Worm (Caenorhabditis elegans) whole organism, young adult: ENCODE data around the gene nspc-15.

ENCODE experiments used
- B0261.1 ChIP-seq: sonication (generic microtip); optimal IDR thresholded peaks from 2 replicates; lab custom pipeline; 2016; ENCODE audit warnings: mild to moderate bottlenecking, missing genetic modification characterization, moderate library complexity, missing compliant biosample characterization
- C06A6.2 ChIP-seq: fragments of 200-800 bp; sonication (Bioruptor generic); conservative IDR thresholded peaks from 2 replicates; pipeline ENCODE4 v1.3.6; 2022; ENCODE audit warnings: missing genetic modification characterization, missing compliant biosample characterization
- F23B12.7 ChIP-seq: sonication (generic microtip); optimal IDR thresholded peaks from 2 replicates; lab custom pipeline; 2017; ENCODE audit warnings: missing genetic modification characterization, mild to moderate bottlenecking, missing compliant biosample characterization, antibody characterized with exemption, moderate library complexity; ENCODE audit not compliant: insufficient read depth
- F52B5.7 ChIP-seq: sonication (generic microtip); optimal IDR thresholded peaks from 2 replicates; lab custom pipeline; 2016; ENCODE audit warnings: mild to moderate bottlenecking, missing genetic modification characterization, missing compliant biosample characterization
- K11D2.4 ChIP-seq: fragments of 200-800 bp; sonication (Bioruptor generic); IDR thresholded peaks from 2 replicates; pipeline ENCODE4 v1.3.6; 2022; ENCODE audit warnings: missing genetic modification reagents, missing genetic modification characterization, missing compliant biosample characterization
- Y53G8AR.9 ChIP-seq: fragments of 200-800 bp; sonication (Bioruptor generic); conservative IDR thresholded peaks from 2 replicates; pipeline ENCODE4 v1.3.6; 2022; ENCODE audit warnings: missing genetic modification reagents, missing genetic modification characterization, missing compliant biosample characterization
- akir-1 ChIP-seq: fragments of 200-800 bp; sonication (Bioruptor generic); optimal IDR thresholded peaks from 2 replicates; lab custom pipeline; 2018; ENCODE audit warnings: mild to moderate bottlenecking, missing genetic modification characterization, moderate library complexity, missing compliant biosample characterization
- aptf-3 ChIP-seq: fragments of 200-800 bp; sonication (Bioruptor generic); IDR thresholded peaks from 2 replicates; pipeline ENCODE4 v1.3.6; 2022; ENCODE audit warnings: missing genetic modification characterization, missing compliant biosample characterization
- atf-7 ChIP-seq: sonication (generic microtip); optimal IDR thresholded peaks from 2 replicates; lab custom pipeline; 2017; ENCODE audit warnings: mild to moderate bottlenecking, missing genetic modification characterization, missing compliant biosample characterization
- athp-1 ChIP-seq: sonication (generic microtip); optimal IDR thresholded peaks from 2 replicates; lab custom pipeline; 2017; ENCODE audit warnings: mild to moderate bottlenecking, missing genetic modification characterization, missing compliant biosample characterization
- attf-5 ChIP-seq: fragments of 200-800 bp; sonication (Bioruptor generic); optimal IDR thresholded peaks from 2 replicates; lab custom pipeline; 2018; ENCODE audit warnings: mild to moderate bottlenecking, missing genetic modification characterization, missing compliant biosample characterization
- bed-1 ChIP-seq: fragments of 200-800 bp; sonication (Bioruptor generic); IDR thresholded peaks from 2 replicates; pipeline ENCODE4 v1.3.6; 2022; ENCODE audit warnings: missing genetic modification reagents, missing genetic modification characterization, missing compliant biosample characterization
- bed-2 ChIP-seq: fragments of 200-800 bp; sonication (Bioruptor generic); IDR thresholded peaks from 2 replicates; pipeline ENCODE4 v1.3.6; 2022; ENCODE audit warnings: missing genetic modification reagents, missing genetic modification characterization, missing compliant biosample characterization
- ccch-3 ChIP-seq: fragments of 200-800 bp; sonication (Bioruptor generic); optimal IDR thresholded peaks from 2 replicates; lab custom pipeline; 2018; ENCODE audit warnings: mild to moderate bottlenecking, missing genetic modification characterization, missing compliant biosample characterization
- cebp-1 ChIP-seq, 2 experiments: fragments of 200-800 bp in 1 of 2; sonication (Bioruptor generic) in 1 of 2; sonication (generic microtip) in 1 of 2; IDR thresholded peaks in 1 of 2; optimal IDR thresholded peaks in 1 of 2; 2 replicates each; pipeline versions ENCODE4 v1.3.6 to Lab custom; 2017 to 2022; ENCODE audit warnings: missing compliant biosample characterization in 2 of 2, missing genetic modification characterization in 2 of 2, mild to moderate bottlenecking in 1 of 2, missing genetic modification reagents in 1 of 2, moderate library complexity in 1 of 2
- ceh-100 ChIP-seq: fragments of 200-800 bp; sonication (Bioruptor generic); IDR thresholded peaks from 2 replicates; pipeline ENCODE4 v1.3.6; 2022; ENCODE audit warnings: missing genetic modification reagents, missing genetic modification characterization, missing compliant biosample characterization
- ceh-27 ChIP-seq: fragments of 200-800 bp; sonication (Bioruptor generic); optimal IDR thresholded peaks from 2 replicates; lab custom pipeline; 2018; ENCODE audit warnings: mild to moderate bottlenecking, missing genetic modification characterization, moderate library complexity, missing compliant biosample characterization
- die-1 ChIP-seq: sonication (generic microtip); optimal IDR thresholded peaks from 2 replicates; lab custom pipeline; 2016; ENCODE audit warnings: missing genotype, mild to moderate bottlenecking, missing genetic modification characterization, missing compliant biosample characterization
- egl-18 ChIP-seq: fragments of 200-800 bp; sonication (Bioruptor generic); IDR thresholded peaks from 2 replicates; pipeline ENCODE4 v1.3.6; 2022; ENCODE audit warnings: missing genetic modification reagents, missing genetic modification characterization, missing compliant biosample characterization
- egl-44 ChIP-seq: fragments of 200-800 bp; sonication (Bioruptor generic); IDR thresholded peaks from 2 replicates; pipeline ENCODE4 v1.3.6; 2022; ENCODE audit warnings: missing genetic modification reagents, missing genetic modification characterization, missing compliant biosample characterization
- egrh-3 ChIP-seq: fragments of 200-800 bp; sonication (Bioruptor generic); IDR thresholded peaks from 2 replicates; pipeline ENCODE4 v1.3.6; 2022; ENCODE audit warnings: missing genetic modification reagents, missing genetic modification characterization, missing compliant biosample characterization
- gei-17 ChIP-seq: fragments of 200-800 bp; sonication (Bioruptor generic); optimal IDR thresholded peaks from 2 replicates; lab custom pipeline; 2018; ENCODE audit warnings: mild to moderate bottlenecking, missing genetic modification characterization, missing compliant biosample characterization
- hlh-26 ChIP-seq: fragments of 200-800 bp; sonication (Bioruptor generic); conservative IDR thresholded peaks from 2 replicates; pipeline ENCODE4 v1.3.6; 2022; ENCODE audit warnings: missing genetic modification reagents, missing genetic modification characterization, missing compliant biosample characterization
- let-607 ChIP-seq, 2 experiments: fragments of 200-800 bp in 1 of 2; sonication (Bioruptor generic) in 1 of 2; sonication (generic microtip) in 1 of 2; optimal IDR thresholded peaks; 2 replicates each; lab custom pipeline; 2016 to 2018; ENCODE audit warnings: mild to moderate bottlenecking in 2 of 2, missing compliant biosample characterization in 2 of 2, missing genetic modification characterization in 2 of 2, moderate library complexity in 2 of 2, missing genotype in 1 of 2
- lin-35 ChIP-seq, 3 experiments: fragments of 150-350 bp in 2 of 3; sonication (generic microtip) in 1 of 3; optimal IDR thresholded peaks; 2 replicates each; lab custom pipeline; 2014 to 2018; ENCODE audit warnings: missing biosample characterization in 3 of 3, missing genetic modification characterization in 3 of 3, missing genetic modification reagents in 3 of 3
- mxl-1 ChIP-seq: sonication (generic microtip); optimal IDR thresholded peaks from 2 replicates; lab custom pipeline; 2016; ENCODE audit warnings: missing genetic modification characterization, missing compliant biosample characterization
- nhr-27 ChIP-seq: fragments of 200-800 bp; sonication (Bioruptor generic); optimal IDR thresholded peaks from 2 replicates; lab custom pipeline; 2018; ENCODE audit warnings: mild to moderate bottlenecking, missing genetic modification characterization, moderate library complexity, missing compliant biosample characterization
- nhr-80 ChIP-seq: sonication (generic microtip); optimal IDR thresholded peaks from 2 replicates; lab custom pipeline; 2016; ENCODE audit warnings: missing genetic modification characterization, missing compliant biosample characterization
- pbrm-1 ChIP-seq: fragments of 200-800 bp; sonication (Bioruptor generic); IDR thresholded peaks from 2 replicates; pipeline ENCODE4 v1.3.6; 2022; ENCODE audit warnings: missing genetic modification reagents, missing genetic modification characterization, missing compliant biosample characterization
- rpc-1 ChIP-seq, 2 experiments: fragments of 150-350 bp in 1 of 2; sonication (generic microtip) in 1 of 2; optimal IDR thresholded peaks; 2 replicates each; lab custom pipeline; 2014 to 2018; ENCODE audit warnings: missing biosample characterization in 1 of 2, missing genetic modification characterization in 1 of 2, missing genetic modification reagents in 1 of 2, missing genotype in 1 of 2
- tbp1 ChIP-seq: fragments of 200-800 bp; sonication (Bioruptor generic); optimal IDR thresholded peaks from 2 replicates; lab custom pipeline; 2018; ENCODE audit warnings: mild to moderate bottlenecking, missing genetic modification characterization, missing compliant biosample characterization
- tlf-1 ChIP-seq: fragments of 200-800 bp; sonication (Bioruptor generic); optimal IDR thresholded peaks from 2 replicates; lab custom pipeline; 2018; ENCODE audit warnings: mild to moderate bottlenecking, missing genetic modification characterization, missing compliant biosample characterization
- unc-62 ChIP-seq: fragments of 150-350 bp; optimal IDR thresholded peaks from 2 replicates; lab custom pipeline; 2014; ENCODE audit warnings: missing biosample characterization, missing genetic modification reagents, missing genetic modification characterization
- zfh-2 ChIP-seq: fragments of 200-800 bp; sonication (Bioruptor generic); conservative IDR thresholded peaks from 2 replicates; pipeline ENCODE4 v1.3.6; 2022; ENCODE audit warnings: missing genetic modification reagents, missing genetic modification characterization, missing compliant biosample characterization
- ztf-18 ChIP-seq: sonication (generic microtip); optimal IDR thresholded peaks from 2 replicates; lab custom pipeline; 2016; ENCODE audit warnings: missing genotype, mild to moderate bottlenecking, missing genetic modification characterization, missing compliant biosample characterization
- ztf-22 ChIP-seq: fragments of 200-800 bp; sonication (Bioruptor generic); optimal IDR thresholded peaks from 2 replicates; lab custom pipeline; 2018; ENCODE audit warnings: mild to moderate bottlenecking, missing genetic modification characterization, moderate library complexity, missing compliant biosample characterization

Gene nspc-15

DNA sequence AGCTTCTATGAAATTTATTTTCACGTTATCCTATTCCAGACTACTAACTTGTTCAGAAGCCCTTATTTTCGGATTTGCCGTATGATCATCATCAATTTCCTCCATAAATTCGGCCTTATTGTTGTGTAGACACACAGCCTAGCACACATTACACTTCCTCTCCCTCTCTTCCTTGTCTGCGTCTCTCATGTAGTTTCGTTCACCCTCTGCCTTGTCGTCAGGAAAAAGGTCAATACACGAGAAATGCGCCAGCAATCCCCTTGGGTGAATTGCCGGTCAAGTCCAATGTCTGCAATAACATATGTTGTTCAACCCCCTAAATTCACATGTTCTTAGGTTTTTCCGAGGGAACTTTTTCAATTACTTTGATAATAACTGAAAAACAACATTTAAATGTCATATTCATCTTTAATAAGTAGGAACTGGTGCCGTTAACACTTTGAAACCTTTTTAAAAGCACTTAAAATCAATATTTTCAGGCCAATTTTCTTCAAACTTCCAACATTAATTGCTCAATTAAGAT lies 33.3 kb downstream of the nspc-15 start, which contains the start of gene F17E5.2 (continued):
- TF ChIP-seq ztf-22 (GFP tag; lab: Kevin White, UChicago) (peak; percentile 62), K11D2.4 (GFP tag; lab: Robert Waterston, UW) (peak; percentile 90), hlh-26 (GFP tag; lab: Robert Waterston, UW) (no peak), F52B5.7 (tag; lab: Kevin White, UChicago) (no peak), ceh-100 (no peak), egl-44 (GFP tag; lab: Robert Waterston, UW) (peak; percentile 63; the same call in 1 of the 2 replicates), ztf-18 (tag; lab: Kevin White, UChicago) (peak; percentile 95), F23B12.7 (tag; lab: Kevin White, UChicago) (peak; percentile 14), aptf-3 (GFP tag; lab: Robert Waterston, UW) (no peak), pbrm-1 (peak; percentile 86), bed-2 (GFP tag; lab: Robert Waterston, UW) (no peak), egl-18 (GFP tag; lab: Robert Waterston, UW) (0 out of 2 replicates have a peak, but pooled peaks have one; percentile 61), gei-17 (GFP tag; lab: Kevin White, UChicago) (peak; percentile 58), ceh-27 (GFP tag; lab: Kevin White, UChicago) (peak; percentile 93), tlf-1 (GFP tag; lab: Kevin White, UChicago) (peak; percentile 53), C06A6.2 (GFP tag; lab: Robert Waterston, UW) (peak; percentile 70), cebp-1 (GFP tag; IDR thresholded peaks at IDR 0.05; lab: Robert Waterston, UW) (0 out of 2 replicates have a peak, but pooled peaks have one; percentile 10), cebp-1 (tag; optimal IDR thresholded peaks at IDR 0.05; lab: Kevin White, UChicago) (no peak), lin-35 (GFP tag; optimal IDR thresholded peaks at IDR 0.05; lab: Kevin White, UChicago) (peak in 1 of 3 experiments; percentile 93), die-1 (tag; lab: Kevin White, UChicago) (peak; percentile 8), Y53G8AR.9 (GFP tag; lab: Robert Waterston, UW) (peak; percentile 75), let-607 (tag; optimal IDR thresholded peaks at IDR 0.05; lab: Kevin White, UChicago) (peak; percentile 67 to 72), attf-5 (GFP tag; lab: Kevin White, UChicago) (peak; percentile 86), athp-1 (tag; lab: Kevin White, UChicago) (peak; percentile 6), atf-7 (tag; lab: Kevin White, UChicago) (peak; percentile 19)

ce11 chrX:12404729-12405128 lies 44.2 kb downstream of the nspc-15 start:
- TF ChIP-seq nhr-80 (tag; lab: Kevin White, UChicago) (no peak), F52B5.7 (tag; lab: Kevin White, UChicago) (no peak), tbp1 (GFP tag; lab: Kevin White, UChicago) (no peak), K11D2.4 (GFP tag; lab: Robert Waterston, UW) (no peak), ccch-3 (no peak), bed-1 (GFP tag; lab: Robert Waterston, UW) (no peak), nhr-27 (no peak), tlf-1 (GFP tag; lab: Kevin White, UChicago) (no peak), mxl-1 (no peak)
- TF ChIP-seq, all 124 proteins: peak for 0

DNA sequence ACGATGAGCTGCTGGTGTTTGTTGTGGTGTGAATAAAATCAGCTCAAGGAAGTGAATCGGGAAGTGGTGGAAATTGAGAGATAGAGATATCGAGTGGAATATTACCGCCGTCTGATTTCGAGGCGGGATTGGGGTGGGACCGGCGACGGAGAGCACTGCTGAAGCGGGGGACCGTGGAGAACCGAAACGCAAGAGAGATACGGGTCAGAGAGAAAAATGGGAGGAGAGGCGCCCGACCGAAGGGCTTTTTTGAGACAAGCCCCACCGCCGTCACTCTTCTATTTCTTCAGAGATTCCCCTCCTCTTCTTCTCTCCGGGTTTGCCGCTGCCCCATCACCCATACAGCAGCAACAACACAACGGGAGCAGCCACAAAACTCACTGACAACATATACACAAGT lies 45.5 kb downstream of the nspc-15 start:
- TF ChIP-seq rpc-1 (optimal IDR thresholded peaks at IDR 0.05; lab: Kevin White, UChicago) (no peak), rpc-1 (tag; optimal IDR thresholded peaks at IDR 0.05; lab: Kevin White, UChicago) (no peak), zfh-2 (GFP tag; lab: Robert Waterston, UW) (peak; percentile 81), akir-1 (GFP tag; lab: Kevin White, UChicago) (no peak), egrh-3 (GFP tag; lab: Robert Waterston, UW) (peak; percentile 53; the same call in 1 of the 2 replicates), ceh-100 (no peak), unc-62 (GFP tag; lab: Kevin White, UChicago) (no peak), B0261.1 (tag; lab: Kevin White, UChicago) (no peak), mxl-1 (no peak)
